Worm (Caenorhabditis elegans): ENCODE results near the gene sru-42.

ce11 chrV:15668870-15669269 lies 18.6 kb downstream of the sru-42 start, which contains the start of gene K06B4.4:
- TF ChIP-seq ahr-1 (tag; optimal IDR thresholded peaks at IDR 0.05) = no peak
- no peak for TF ChIP-seq ceh-6 (GFP tag; optimal IDR thresholded peaks at IDR 0.05)
- no peak for TF ChIP-seq pha-4 (tag; optimal IDR thresholded peaks at IDR 0.05)
- TF ChIP-seq rnt-1 (tag; optimal IDR thresholded peaks at IDR 0.05) = no peak

Measured in whole organism, late embryonic.